Fruit fly (Drosophila melanogaster) whole organism, adult: ENCODE measurements around the gene Psf2.

Experiments used
- Clk ChIP-seq: fragments of 200-800 bp; sonication (Bioruptor generic); optimal IDR thresholded peaks from 2 replicates; lab custom pipeline; 2017; ENCODE audit warnings: missing biosample characterization, missing genetic modification characterization
- cic ChIP-seq: fragments of 200-800 bp; sonication (Bioruptor generic); optimal IDR thresholded peaks from 2 replicates; lab custom pipeline; 2017; ENCODE audit warnings: missing biosample characterization, mild to moderate bottlenecking, missing genetic modification characterization, moderate library complexity

- TF ChIP-seq Clk (GFP tag; lab: Kevin White, UChicago) (no peak), cic (no peak)
These were observed 11.8 kb downstream of the Psf2 start for dm6 chr2L:4375035-4376009.
